Worm (Caenorhabditis elegans) whole organism, L4/young adult: ENCODE measurements around the gene lcmt-1.

ENCODE experiments used
- W03F9.2 ChIP-seq: fragments of 150-350 bp; optimal IDR thresholded peaks from 2 replicates; lab custom pipeline; 2014; ENCODE audit warnings: missing biosample characterization, missing genetic modification characterization
- dao-5 ChIP-seq: sonication (generic microtip); optimal IDR thresholded peaks from 2 replicates; lab custom pipeline; 2016; ENCODE audit warnings: missing genotype, missing genetic modification characterization, moderate library complexity, missing compliant biosample characterization
- him-1 ChIP-seq: sonication (generic microtip); optimal IDR thresholded peaks from 2 replicates; lab custom pipeline; 2016; ENCODE audit warnings: missing genotype, missing genetic modification reagents, missing genetic modification characterization, missing compliant biosample characterization

lcmt-1 gene

DNA sequence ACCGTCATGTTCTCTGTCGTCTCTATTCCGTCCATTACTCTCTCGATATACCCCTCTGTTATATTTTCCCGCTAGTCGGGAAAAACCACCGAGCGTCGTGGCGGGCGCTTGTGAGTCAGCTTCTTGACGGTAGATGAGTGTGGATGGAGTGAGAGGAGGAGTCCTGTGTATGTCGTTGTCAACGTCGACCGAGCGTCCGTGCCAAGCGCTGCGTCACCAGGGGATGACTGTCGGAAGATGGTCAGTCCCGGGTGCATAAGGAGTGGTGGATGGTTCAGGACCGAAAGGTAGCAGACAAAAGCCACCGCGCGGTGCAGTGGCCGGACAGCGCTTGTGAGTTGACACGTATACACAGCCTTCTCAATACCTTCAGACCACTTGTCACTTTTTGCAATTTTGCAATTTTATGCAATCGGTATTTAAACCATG is 26.1 kb downstream of the lcmt-1 start:
- TF ChIP-seq dao-5 (tag; lab: Kevin White, UChicago): peak; percentile 75

DNA sequence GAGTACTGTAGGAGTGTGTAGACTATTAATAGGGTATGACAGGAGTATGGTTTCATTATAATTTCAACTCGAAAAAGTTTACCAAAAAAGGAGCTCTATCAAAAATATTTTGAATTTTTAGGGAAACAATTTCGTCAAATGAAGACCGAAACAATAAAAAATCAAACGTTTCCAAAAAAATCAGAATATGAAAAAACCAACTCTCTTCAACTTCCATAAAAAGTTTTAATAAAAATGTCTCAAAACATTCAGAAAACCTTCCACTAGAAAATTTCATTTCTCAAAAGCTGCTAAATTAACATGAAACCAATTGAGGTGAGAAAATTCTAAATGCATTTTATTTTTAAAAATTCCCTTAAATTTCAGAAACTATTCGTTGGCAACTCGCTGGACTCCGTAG is 27.3 kb downstream of the lcmt-1 start, which contains the start of gene ckb-3:
Gene ckb-3, plus strand, starts transcription at position 301 of the 400 bp plus-strand sequence.
- TF ChIP-seq him-1 (tag; lab: Kevin White, UChicago): no peak
- TF ChIP-seq dao-5 (tag; lab: Kevin White, UChicago): no peak
- TF ChIP-seq W03F9.2 (tag; lab: Kevin White, UChicago): no peak

ce11 chrIII:4372894-4373293 is 29.6 kb downstream of the lcmt-1 start:
- TF ChIP-seq W03F9.2 (tag; lab: Kevin White, UChicago) (no peak), dao-5 (tag; lab: Kevin White, UChicago) (no peak), him-1 (tag; lab: Kevin White, UChicago) (no peak)

ce11 chrIII:4374854-4375253 is 31.6 kb downstream of the lcmt-1 start, which contains the start of gene pals-26:
Gene pals-26 (plus strand): TSS chrIII:4375154.
- TF ChIP-seq dao-5 (tag; lab: Kevin White, UChicago) (no peak), him-1 (tag; lab: Kevin White, UChicago) (no peak), W03F9.2 (tag; lab: Kevin White, UChicago) (no peak)

ce11 chrIII:4379717-4380116 is 36.5 kb downstream of the lcmt-1 start, which contains the start of gene B0284.3:
Gene B0284.3 (minus strand): TSS chrIII:4379817.
- TF ChIP-seq him-1 (tag; lab: Kevin White, UChicago) (no peak), dao-5 (tag; lab: Kevin White, UChicago) (no peak), W03F9.2 (tag; lab: Kevin White, UChicago) (no peak)

ce11 chrIII:4380835-4381234 is 37.6 kb downstream of the lcmt-1 start:
- TF ChIP-seq him-1 (tag; lab: Kevin White, UChicago) (no peak), W03F9.2 (tag; lab: Kevin White, UChicago) (no peak), dao-5 (tag; lab: Kevin White, UChicago) (no peak)

DNA sequence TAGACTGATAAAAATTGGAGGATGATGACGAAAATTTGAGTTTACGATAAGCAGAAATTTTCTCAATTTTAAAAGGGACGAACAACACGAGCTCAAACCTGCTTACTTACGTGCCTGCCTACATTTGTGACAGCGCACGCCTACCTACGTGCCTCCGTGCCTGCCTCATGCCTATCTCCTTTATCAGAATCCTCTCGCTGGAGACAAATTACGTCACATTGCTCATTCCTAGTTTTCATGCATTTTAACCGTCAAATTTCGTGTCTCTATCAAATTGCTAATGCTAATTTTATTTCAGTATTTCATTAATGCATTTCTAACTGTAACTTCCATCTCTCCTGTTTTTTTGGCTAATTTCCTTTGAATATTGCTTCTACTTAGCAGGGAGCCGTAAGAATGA is 38.1 kb downstream of the lcmt-1 start, which contains the start of gene pals-27:
Gene pals-27, plus strand, starts transcription at position 301 of the 400 bp plus-strand sequence.
- TF ChIP-seq him-1 (tag; lab: Kevin White, UChicago): no peak
- no peak for TF ChIP-seq dao-5 (tag; lab: Kevin White, UChicago)
- TF ChIP-seq W03F9.2 (tag; lab: Kevin White, UChicago): no peak

- TF ChIP-seq dao-5 (tag; lab: Kevin White, UChicago) (no peak), W03F9.2 (tag; lab: Kevin White, UChicago) (no peak), him-1 (tag; lab: Kevin White, UChicago) (no peak)
Measured at ce11 chrIII:4382118-4382517, 38.9 kb downstream of the lcmt-1 start.

DNA sequence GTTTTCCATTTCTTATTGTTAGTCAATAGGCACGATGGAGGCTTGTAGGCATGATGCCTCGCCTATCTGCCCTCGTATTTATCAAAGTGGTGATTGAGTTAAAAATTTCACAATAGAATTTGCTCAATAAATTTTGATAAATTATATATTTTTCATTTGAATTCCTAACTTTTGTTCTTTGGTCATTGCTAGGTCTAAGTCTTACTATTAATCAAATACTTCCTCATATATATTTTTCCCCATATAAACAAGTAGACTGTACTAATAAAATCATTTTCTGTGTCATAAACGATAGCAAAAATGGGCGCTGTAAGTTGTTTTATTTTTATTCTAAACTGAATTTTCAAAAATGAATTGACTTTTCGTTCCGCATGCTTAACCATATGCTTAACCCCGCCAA is 41.2 kb downstream of the lcmt-1 start, which contains the start of gene pals-28:
Gene pals-28, plus strand, starts transcription at position 301 of the 400 bp plus-strand sequence.
- TF ChIP-seq dao-5 (tag; lab: Kevin White, UChicago): no peak

ce11 chrIII:4390421-4390820 is 47.2 kb downstream of the lcmt-1 start:
- TF ChIP-seq W03F9.2 (tag; lab: Kevin White, UChicago): no peak
- TF ChIP-seq him-1 (tag; lab: Kevin White, UChicago): no peak
- no peak for TF ChIP-seq dao-5 (tag; lab: Kevin White, UChicago)

DNA sequence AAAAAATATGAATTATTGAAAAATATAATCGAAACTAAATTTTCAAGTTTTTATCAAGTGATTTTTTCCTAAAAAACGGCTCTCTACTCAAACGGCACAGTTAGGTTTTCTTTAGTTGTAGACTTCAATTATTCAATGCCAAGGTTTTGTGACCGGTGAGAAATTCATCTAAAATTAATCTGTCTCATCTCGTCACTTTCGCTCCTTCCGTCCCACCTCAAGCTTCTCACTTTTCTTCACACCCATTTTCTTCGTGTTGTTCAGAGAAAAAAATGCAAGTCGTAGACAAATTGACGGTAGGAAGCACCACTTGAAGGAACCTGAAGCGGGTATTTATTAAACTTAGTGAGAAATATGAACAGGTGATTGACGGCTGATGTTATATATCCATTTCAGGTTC is 48.1 kb downstream of the lcmt-1 start:
- no peak for TF ChIP-seq dao-5 (tag; lab: Kevin White, UChicago)
- no peak for TF ChIP-seq W03F9.2 (tag; lab: Kevin White, UChicago)
- TF ChIP-seq him-1 (tag; lab: Kevin White, UChicago): no peak

DNA sequence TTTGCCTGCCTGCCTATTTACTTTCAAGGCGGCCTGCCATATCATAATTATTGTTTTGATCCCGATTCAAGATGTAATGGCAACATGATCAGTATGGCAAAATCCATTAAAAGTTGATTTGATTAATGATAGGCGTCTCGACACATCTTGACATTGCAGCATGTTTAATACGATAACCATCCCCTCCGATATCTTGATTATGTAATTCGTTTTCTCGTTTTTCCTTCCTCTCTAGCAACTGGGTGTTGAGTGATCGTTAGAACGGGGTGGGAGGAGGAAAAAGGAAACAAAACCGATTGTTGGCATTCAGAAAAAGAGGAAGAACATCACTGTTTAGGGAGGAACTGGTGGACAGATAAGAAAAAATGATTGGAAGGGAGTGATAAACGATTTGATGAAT is 48.7 kb downstream of the lcmt-1 start:
- TF ChIP-seq him-1 (tag; lab: Kevin White, UChicago) (no peak), W03F9.2 (tag; lab: Kevin White, UChicago) (no peak), dao-5 (tag; lab: Kevin White, UChicago) (no peak)

- TF ChIP-seq W03F9.2 (tag; lab: Kevin White, UChicago) (no peak), dao-5 (tag; lab: Kevin White, UChicago) (no peak), him-1 (tag; lab: Kevin White, UChicago) (no peak)
Measured at ce11 chrIII:4394496-4394895, 51.2 kb downstream of the lcmt-1 start, which contains the start of gene R07E5.4. Gene R07E5.4 (plus strand): TSS chrIII:4394796.
